Worm (Caenorhabditis elegans) whole organism, L1 larva: Measurements from ENCODE around the gene C16H3.3.

Experiments used
- Y116A8C.19 ChIP-seq: sonication (generic microtip); optimal IDR thresholded peaks from 2 replicates; lab custom pipeline; 2016; ENCODE audit warnings: missing compliant biosample characterization, missing genetic modification characterization, borderline replicate concordance
- aha-1 ChIP-seq: fragments of 150-350 bp; optimal IDR thresholded peaks from 2 replicates; lab custom pipeline; 2014; ENCODE audit warnings: missing biosample characterization, missing genetic modification characterization
- alr-1 ChIP-seq: fragments of 200-800 bp; sonication (Bioruptor generic); optimal IDR thresholded peaks from 2 replicates; lab custom pipeline; 2018; ENCODE audit warnings: borderline replicate concordance, mild to moderate bottlenecking, missing genetic modification characterization, missing compliant biosample characterization
- blmp-1 ChIP-seq: fragments of 150-350 bp; optimal IDR thresholded peaks from 2 replicates; lab custom pipeline; 2014; ENCODE audit warnings: missing biosample characterization, missing genetic modification characterization
- ceh-63 ChIP-seq: fragments of 200-800 bp; sonication (Bioruptor generic); optimal IDR thresholded peaks from 2 replicates; lab custom pipeline; 2018; ENCODE audit warnings: mild to moderate bottlenecking, missing genetic modification characterization, missing compliant biosample characterization
- ceh-82 ChIP-seq, 3 experiments: fragments of 150-350 bp in 1 of 3; sonication (generic microtip) in 2 of 3; optimal IDR thresholded peaks; 2 replicates each; lab custom pipeline; 2014 to 2017; ENCODE audit warnings: missing biosample characterization in 3 of 3, missing genetic modification characterization in 3 of 3
- ceh-90 ChIP-seq: sonication (generic microtip); optimal IDR thresholded peaks from 2 replicates; lab custom pipeline; 2016; ENCODE audit warnings: missing genetic modification characterization, missing compliant biosample characterization
- egl-13 ChIP-seq: sonication (generic microtip); optimal IDR thresholded peaks from 2 replicates; lab custom pipeline; 2016; ENCODE audit warnings: missing genotype, missing genetic modification reagents, missing genetic modification characterization, missing compliant biosample characterization
- elt-3 ChIP-seq, 6 experiments: fragments of 150-350 bp in 1 of 6; sonication (generic microtip); optimal IDR thresholded peaks; 2 replicates each; lab custom pipeline; 2017 to 2018; ENCODE audit warnings: missing biosample characterization in 6 of 6, missing genetic modification characterization in 6 of 6, inconsistent platforms in 1 of 6
- ets-5 ChIP-seq: fragments of 200-800 bp; sonication (Bioruptor generic); IDR thresholded peaks from 2 replicates; pipeline ENCODE4 v1.3.6; 2022; ENCODE audit warnings: missing genetic modification characterization, missing compliant biosample characterization
- fkh-10 ChIP-seq: sonication (generic microtip); optimal IDR thresholded peaks from 2 replicates; lab custom pipeline; 2017; ENCODE audit warnings: missing biosample characterization, missing genetic modification reagents, missing genetic modification characterization
- fkh-8 ChIP-seq: sonication (generic microtip); optimal IDR thresholded peaks from 2 replicates; lab custom pipeline; 2016; ENCODE audit warnings: mild to moderate bottlenecking, missing genetic modification characterization, missing compliant biosample characterization
- fos-1 ChIP-seq: fragments of 150-350 bp; optimal IDR thresholded peaks from 2 replicates; lab custom pipeline; 2014; ENCODE audit warnings: missing biosample characterization, missing genetic modification characterization
- hlh-4 ChIP-seq: sonication (generic microtip); optimal IDR thresholded peaks from 2 replicates; lab custom pipeline; 2016; ENCODE audit warnings: mild to moderate bottlenecking, missing genetic modification characterization, missing compliant biosample characterization
- lin-13 ChIP-seq: fragments of 150-350 bp; optimal IDR thresholded peaks from 2 replicates; lab custom pipeline; 2014; ENCODE audit warnings: missing biosample characterization, missing genetic modification reagents, missing genetic modification characterization
- lin-14 ChIP-seq: fragments of 200-800 bp; sonication (Bioruptor generic); optimal IDR thresholded peaks from 2 replicates; lab custom pipeline; 2018; ENCODE audit warnings: mild to moderate bottlenecking, missing genetic modification characterization, moderate library complexity, missing compliant biosample characterization
- lin-15B ChIP-seq: fragments of 150-350 bp; sonication (generic microtip); optimal IDR thresholded peaks from 3 replicates; lab custom pipeline; 2014; ENCODE audit warnings: missing biosample characterization, missing genetic modification characterization
- lsy-2 ChIP-seq, 2 experiments: fragments of 150-350 bp; optimal IDR thresholded peaks; 2 replicates each; lab custom pipeline; 2014; ENCODE audit warnings: missing biosample characterization in 2 of 2, missing genetic modification characterization in 2 of 2
- mef-2 ChIP-seq: fragments of 150-350 bp; optimal IDR thresholded peaks from 2 replicates; lab custom pipeline; 2014; ENCODE audit warnings: missing biosample characterization, missing genetic modification characterization
- mep-1 ChIP-seq: fragments of 150-350 bp; optimal IDR thresholded peaks from 2 replicates; lab custom pipeline; 2014; ENCODE audit warnings: missing biosample characterization, missing genetic modification characterization
- nhr-12 ChIP-seq: sonication (generic microtip); optimal IDR thresholded peaks from 2 replicates; lab custom pipeline; 2017; ENCODE audit warnings: missing biosample characterization, missing genetic modification characterization
- nhr-19 ChIP-seq: fragments of 200-800 bp; sonication (Bioruptor generic); conservative IDR thresholded peaks from 2 replicates; pipeline ENCODE4 v1.3.6; 2022; ENCODE audit warnings: missing genetic modification characterization, missing compliant biosample characterization
- nhr-20 ChIP-seq: sonication (generic microtip); optimal IDR thresholded peaks from 2 replicates; lab custom pipeline; 2016; ENCODE audit warnings: mild to moderate bottlenecking, missing genetic modification characterization, missing compliant biosample characterization
- nhr-237 ChIP-seq: fragments of 150-350 bp; optimal IDR thresholded peaks from 2 replicates; lab custom pipeline; 2014; ENCODE audit warnings: missing biosample characterization, missing genetic modification characterization
- nhr-47 ChIP-seq: sonication (generic microtip); optimal IDR thresholded peaks from 2 replicates; lab custom pipeline; 2016; ENCODE audit warnings: mild to moderate bottlenecking, missing genetic modification characterization, moderate library complexity, missing compliant biosample characterization
- nhr-71 ChIP-seq: sonication (generic microtip); optimal IDR thresholded peaks from 2 replicates; lab custom pipeline; 2016; ENCODE audit warnings: mild to moderate bottlenecking, missing genetic modification characterization, moderate library complexity, missing compliant biosample characterization
- nhr-77 ChIP-seq: fragments of 150-350 bp; optimal IDR thresholded peaks from 2 replicates; lab custom pipeline; 2014; ENCODE audit warnings: missing biosample characterization, missing genetic modification characterization
- nhr-84 ChIP-seq: sonication (generic microtip); optimal IDR thresholded peaks from 2 replicates; lab custom pipeline; 2017; ENCODE audit warnings: missing biosample characterization, missing genetic modification characterization
- nhr-90 ChIP-seq: sonication (generic microtip); optimal IDR thresholded peaks from 2 replicates; lab custom pipeline; 2016; ENCODE audit warnings: mild to moderate bottlenecking, missing genetic modification characterization, missing compliant biosample characterization; ENCODE audit not compliant: poor library complexity
- pax-3 ChIP-seq: fragments of 200-800 bp; sonication (Bioruptor generic); optimal IDR thresholded peaks from 2 replicates; lab custom pipeline; 2018; ENCODE audit warnings: mild to moderate bottlenecking, missing genetic modification characterization, moderate library complexity, missing compliant biosample characterization
- snu-23 ChIP-seq: sonication (generic microtip); optimal IDR thresholded peaks from 2 replicates; lab custom pipeline; 2016; ENCODE audit warnings: missing genetic modification characterization, missing compliant biosample characterization
- sox-4 ChIP-seq: sonication (generic microtip); optimal IDR thresholded peaks from 2 replicates; lab custom pipeline; 2016; ENCODE audit warnings: missing genetic modification characterization, missing compliant biosample characterization
- sptf-1 ChIP-seq: fragments of 150-350 bp; optimal IDR thresholded peaks from 2 replicates; lab custom pipeline; 2014; ENCODE audit warnings: missing biosample characterization, missing genetic modification characterization
- swsn-7 ChIP-seq: sonication (generic microtip); optimal IDR thresholded peaks from 2 replicates; lab custom pipeline; 2016; ENCODE audit warnings: missing genetic modification characterization, missing compliant biosample characterization
- tlp-1 ChIP-seq: fragments of 150-350 bp; optimal IDR thresholded peaks from 2 replicates; lab custom pipeline; 2014; ENCODE audit warnings: missing biosample characterization, missing genetic modification characterization
- unc-62 ChIP-seq: fragments of 150-350 bp; optimal IDR thresholded peaks from 2 replicates; lab custom pipeline; 2014; ENCODE audit warnings: missing biosample characterization, missing genetic modification reagents, missing genetic modification characterization

The C16H3.3 gene

ce11 chrX:17627923-17628322, 18.1 kb upstream of the C16H3.3 start:
- TF ChIP-seq ceh-90 (tag; lab: Kevin White, UChicago): no peak
- no peak for TF ChIP-seq Y116A8C.19 (tag; lab: Kevin White, UChicago)
- no peak for TF ChIP-seq blmp-1
- TF ChIP-seq unc-62 (GFP tag; lab: Kevin White, UChicago): no peak
- no peak for TF ChIP-seq snu-23 (GFP tag; lab: Kevin White, UChicago)
- no peak for TF ChIP-seq nhr-84 (tag; lab: Kevin White, UChicago)
- TF ChIP-seq hlh-4 (tag; lab: Kevin White, UChicago): no peak
- no peak for TF ChIP-seq sptf-1
- TF ChIP-seq nhr-20 (tag; lab: Kevin White, UChicago): no peak
- no peak for TF ChIP-seq egl-13 (tag; lab: Kevin White, UChicago)
- no peak for TF ChIP-seq aha-1 (tag; lab: Kevin White, UChicago)
- no peak for TF ChIP-seq nhr-19 (GFP tag; lab: Robert Waterston, UW)
- TF ChIP-seq sox-4: no peak
- TF ChIP-seq swsn-7 (tag; lab: Kevin White, UChicago): no peak
- no peak for TF ChIP-seq lin-13
- no peak for TF ChIP-seq nhr-71

DNA sequence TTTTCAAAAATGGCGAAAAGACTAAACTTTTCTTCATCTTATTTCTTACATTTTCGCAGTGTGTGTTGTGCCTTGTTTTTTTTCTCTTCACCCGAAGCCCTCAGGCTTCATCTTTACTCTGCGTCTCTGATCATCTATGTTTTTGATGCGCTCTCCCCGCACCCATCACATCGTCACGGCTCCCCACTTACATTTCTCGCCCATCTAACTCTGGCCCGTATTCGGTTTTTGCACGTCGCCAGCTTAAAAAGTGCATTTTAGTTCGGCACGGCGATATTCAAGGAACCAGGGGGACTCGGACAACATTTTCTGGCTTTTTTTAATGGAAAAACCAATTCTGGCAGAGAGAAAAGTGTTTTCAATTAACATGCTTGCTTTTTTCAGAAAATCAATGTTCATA, 17.5 kb upstream of the C16H3.3 start:
- TF ChIP-seq lin-15B (tag; lab: Kevin White, UChicago): no peak
- peak; percentile 76 for TF ChIP-seq fkh-8 (tag; lab: Kevin White, UChicago)
- TF ChIP-seq fkh-10: peak; percentile 70
- 0 out of 2 replicates have a peak, but pooled peaks have one; percentile 7 for TF ChIP-seq nhr-19 (GFP tag; lab: Robert Waterston, UW)
- TF ChIP-seq swsn-7 (tag; lab: Kevin White, UChicago): peak; percentile 16
- peak; percentile 3 for TF ChIP-seq snu-23 (GFP tag; lab: Kevin White, UChicago)
- TF ChIP-seq aha-1 (tag; lab: Kevin White, UChicago): peak; percentile 10
- TF ChIP-seq alr-1 (tag; lab: Kevin White, UChicago): no peak
- peak; percentile 30 for TF ChIP-seq nhr-71
- peak in 2 of 3 experiments; percentile 7 to 40 for TF ChIP-seq ceh-82 (tag; optimal IDR thresholded peaks at IDR 0.05; lab: Kevin White, UChicago)
- peak in 1 of 2 experiments; percentile 13 for TF ChIP-seq lsy-2 (tag; optimal IDR thresholded peaks at IDR 0.05; lab: Kevin White, UChicago)
- peak; percentile 32 for TF ChIP-seq fos-1 (tag; lab: Kevin White, UChicago)
- TF ChIP-seq ets-5 (GFP tag; lab: Robert Waterston, UW): no peak
- TF ChIP-seq lin-14: peak; percentile 78
- peak; percentile 4 for TF ChIP-seq nhr-47 (tag; lab: Kevin White, UChicago)
- TF ChIP-seq pax-3: peak; percentile 43
- no peak for TF ChIP-seq nhr-237 (tag; lab: Kevin White, UChicago)
- peak; percentile 37 for TF ChIP-seq mep-1 (tag; lab: Kevin White, UChicago)

- TF ChIP-seq nhr-77 (tag; lab: Kevin White, UChicago) (no peak), lin-13 (no peak), ceh-63 (no peak), tlp-1 (tag; lab: Kevin White, UChicago) (no peak), nhr-84 (tag; lab: Kevin White, UChicago) (no peak), nhr-20 (tag; lab: Kevin White, UChicago) (no peak), ets-5 (GFP tag; lab: Robert Waterston, UW) (no peak), nhr-237 (tag; lab: Kevin White, UChicago) (no peak), lsy-2 (tag; optimal IDR thresholded peaks at IDR 0.05; lab: Kevin White, UChicago) (peak in 1 of 2 experiments; percentile 39), elt-3 (tag; optimal IDR thresholded peaks at IDR 0.05; lab: Kevin White, UChicago) (peak in 1 of 6 experiments; percentile 25), aha-1 (tag; lab: Kevin White, UChicago) (no peak), lin-15B (tag; lab: Kevin White, UChicago) (no peak), blmp-1 (peak; percentile 55), nhr-12 (tag; lab: Kevin White, UChicago) (no peak), mef-2 (tag; lab: Kevin White, UChicago) (no peak), nhr-90 (tag; lab: Kevin White, UChicago) (no peak), nhr-19 (GFP tag; lab: Robert Waterston, UW) (no peak)
Measured at ce11 chrX:17626599-17626998, 16.8 kb upstream of the C16H3.3 start.
